Worm (Caenorhabditis elegans) whole organism, L4 larva: ENCODE measurements around the gene kin-24.

Experiments
- daf-19 ChIP-seq: fragments of 200-800 bp; sonication (Bioruptor generic); conservative IDR thresholded peaks from 2 replicates; pipeline ENCODE4 v1.3.6; 2022; ENCODE audit warnings: missing genetic modification characterization, missing compliant biosample characterization
- pqm-1 ChIP-seq: sonication (generic microtip); optimal IDR thresholded peaks from 2 replicates; lab custom pipeline; 2017; ENCODE audit warnings: missing biosample characterization, missing genetic modification characterization
- skn-1 ChIP-seq: fragments of 150-350 bp; optimal IDR thresholded peaks from 2 replicates; lab custom pipeline; 2014; ENCODE audit warnings: missing biosample characterization, missing genetic modification characterization
- snpc-4 ChIP-seq: fragments of 150-350 bp; optimal IDR thresholded peaks from 2 replicates; lab custom pipeline; 2014; ENCODE audit warnings: missing biosample characterization, missing genetic modification characterization

DNA sequence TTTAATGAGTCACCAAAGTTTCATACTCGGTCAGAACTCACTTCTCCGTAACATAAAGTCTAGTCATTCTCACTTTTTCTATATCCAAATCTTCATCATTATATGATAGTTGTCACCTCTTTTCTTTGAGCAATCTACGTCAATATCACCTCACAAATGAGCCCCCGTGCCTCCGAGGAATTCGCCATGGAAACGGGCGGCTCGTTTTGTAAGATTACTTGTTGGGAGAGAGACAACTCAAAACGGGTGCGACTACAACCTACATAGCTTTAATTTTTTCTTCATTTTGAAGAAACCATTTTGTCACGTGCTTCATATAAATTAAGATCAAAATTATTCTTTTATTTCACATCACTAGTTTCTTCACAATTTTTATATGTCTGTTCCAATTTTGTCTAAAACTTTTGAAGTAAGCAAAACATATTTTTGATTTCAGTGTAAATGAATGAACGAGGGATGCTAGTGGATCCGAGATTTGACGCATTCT lies 38.1 kb upstream of the kin-24 start, which contains the start of gene nhr-4:
- no peak for TF ChIP-seq skn-1 (tag; lab: Kevin White, UChicago)
- TF ChIP-seq pqm-1 = no peak
- TF ChIP-seq snpc-4 = no peak
- no peak for TF ChIP-seq daf-19 (GFP tag; lab: Robert Waterston, UW)
